Worm (Caenorhabditis elegans) whole organism, L4 larva: ENCODE data around the gene frpr-7.

Experiments
- D1046.2 ChIP-seq: fragments of 200-800 bp; sonication (Bioruptor generic); IDR thresholded peaks from 2 replicates; pipeline ENCODE4 v1.3.6; 2022; ENCODE audit warnings: missing genetic modification characterization, missing compliant biosample characterization
- T26A8.4 ChIP-seq: fragments of 200-800 bp; sonication (Bioruptor generic); IDR thresholded peaks from 2 replicates; pipeline ENCODE4 v1.3.6; 2022; ENCODE audit warnings: missing genetic modification characterization, missing compliant biosample characterization
- Y105C5A.15 ChIP-seq: fragments of 200-800 bp; sonication (Bioruptor generic); IDR thresholded peaks from 2 replicates; pipeline ENCODE4 v1.3.6; 2022; ENCODE audit warnings: missing genetic modification characterization, missing compliant biosample characterization
- Y48G9A.11 ChIP-seq: fragments of 200-800 bp; sonication (Bioruptor generic); IDR thresholded peaks from 2 replicates; pipeline ENCODE4 v1.3.6; 2022; ENCODE audit warnings: missing genetic modification reagents, missing genetic modification characterization, missing compliant biosample characterization
- Y75B8A.6 ChIP-seq: fragments of 200-800 bp; sonication (Bioruptor generic); IDR thresholded peaks from 2 replicates; pipeline ENCODE4 v1.3.6; 2022; ENCODE audit warnings: missing genetic modification reagents, missing genetic modification characterization, missing compliant biosample characterization
- ZK337.2 ChIP-seq: fragments of 200-800 bp; sonication (Bioruptor generic); IDR thresholded peaks from 2 replicates; pipeline ENCODE4 v1.3.6; 2022; ENCODE audit warnings: missing genetic modification reagents, missing genetic modification characterization, missing compliant biosample characterization
- aha-1 ChIP-seq: fragments of 150-350 bp; peaks from one replicate; lab custom pipeline; 2014; ENCODE audit warnings: missing biosample characterization, missing genetic modification characterization
- arid-1 ChIP-seq: fragments of 200-800 bp; sonication (Bioruptor generic); conservative IDR thresholded peaks from 2 replicates; pipeline ENCODE4 v1.3.6; 2022; ENCODE audit warnings: missing genetic modification reagents, missing genetic modification characterization, missing compliant biosample characterization
- ceh-32 ChIP-seq: sonication (generic microtip); optimal IDR thresholded peaks from 2 replicates; lab custom pipeline; 2016; ENCODE audit warnings: mild to moderate bottlenecking, missing genetic modification characterization, missing compliant biosample characterization; ENCODE audit not compliant: poor library complexity
- ceh-44 ChIP-seq: fragments of 200-800 bp; sonication (Bioruptor generic); IDR thresholded peaks from 2 replicates; pipeline ENCODE4 v1.3.6; 2022; ENCODE audit warnings: missing genetic modification reagents, missing genetic modification characterization, missing compliant biosample characterization
- cey-2 ChIP-seq: sonication (generic microtip); optimal IDR thresholded peaks from 3 replicates; lab custom pipeline; 2017; ENCODE audit warnings: missing genetic modification characterization, mild to moderate bottlenecking, missing compliant biosample characterization, antibody characterized with exemption, borderline replicate concordance; ENCODE audit not compliant: insufficient read depth
- ctbp-1 ChIP-seq: fragments of 200-800 bp; sonication (Bioruptor generic); IDR thresholded peaks from 2 replicates; pipeline ENCODE4 v1.3.6; 2022; ENCODE audit warnings: missing genetic modification reagents, missing genetic modification characterization, missing compliant biosample characterization
- fkh-10 ChIP-seq: fragments of 150-350 bp; optimal IDR thresholded peaks from 2 replicates; lab custom pipeline; 2014; ENCODE audit warnings: missing biosample characterization, missing genetic modification reagents, missing genetic modification characterization
- hlh-11 ChIP-seq: fragments of 200-800 bp; sonication (Bioruptor generic); optimal IDR thresholded peaks from 2 replicates; lab custom pipeline; 2018; ENCODE audit warnings: mild to moderate bottlenecking, missing genetic modification characterization, missing compliant biosample characterization
- hmg-1.1 ChIP-seq: fragments of 200-800 bp; sonication (Bioruptor generic); IDR thresholded peaks from 2 replicates; pipeline ENCODE4 v1.3.6; 2022; ENCODE audit warnings: missing genetic modification reagents, missing genetic modification characterization, missing compliant biosample characterization
- lin-1 ChIP-seq: fragments of 200-800 bp; sonication (Bioruptor generic); IDR thresholded peaks from 2 replicates; pipeline ENCODE4 v1.3.6; 2022; ENCODE audit warnings: missing genetic modification reagents, missing genetic modification characterization, missing compliant biosample characterization
- lin-13 ChIP-seq: fragments of 150-350 bp; optimal IDR thresholded peaks from 2 replicates; lab custom pipeline; 2014; ENCODE audit warnings: missing biosample characterization, missing genetic modification reagents, missing genetic modification characterization
- lin-29 ChIP-seq: fragments of 200-800 bp; sonication (Bioruptor generic); IDR thresholded peaks from 2 replicates; pipeline ENCODE4 v1.3.6; 2022; ENCODE audit warnings: missing genetic modification reagents, missing genetic modification characterization, missing compliant biosample characterization
- lin-38 ChIP-seq: fragments of 200-800 bp; sonication (Bioruptor generic); IDR thresholded peaks from 2 replicates; pipeline ENCODE4 v1.3.6; 2022; ENCODE audit warnings: missing genetic modification reagents, missing genetic modification characterization, missing compliant biosample characterization
- lin-39 ChIP-seq: fragments of 150-350 bp; optimal IDR thresholded peaks from 2 replicates; lab custom pipeline; 2014; ENCODE audit warnings: missing biosample characterization, missing genetic modification reagents, missing genetic modification characterization
- madf-5 ChIP-seq, 2 experiments: fragments of 200-800 bp; sonication (Bioruptor generic); IDR thresholded peaks; 2 replicates each; pipeline ENCODE4 v1.3.6; 2022; ENCODE audit warnings: missing compliant biosample characterization in 2 of 2, missing genetic modification characterization in 2 of 2
- mxl-3 ChIP-seq: fragments of 200-800 bp; sonication (Bioruptor generic); optimal IDR thresholded peaks from 2 replicates; lab custom pipeline; 2018; ENCODE audit warnings: mild to moderate bottlenecking, missing genetic modification characterization, missing compliant biosample characterization
- nhr-237 ChIP-seq: sonication (generic microtip); optimal IDR thresholded peaks from 2 replicates; lab custom pipeline; 2017; ENCODE audit warnings: missing biosample characterization, missing genetic modification characterization
- nhr-25 ChIP-seq: sonication (generic microtip); optimal IDR thresholded peaks from 2 replicates; lab custom pipeline; 2017; ENCODE audit warnings: missing genetic modification characterization, mild to moderate bottlenecking, missing compliant biosample characterization, antibody characterized with exemption, moderate library complexity, borderline replicate concordance; ENCODE audit not compliant: insufficient read depth
- nhr-48 ChIP-seq: sonication (generic microtip); optimal IDR thresholded peaks from 2 replicates; lab custom pipeline; 2016; ENCODE audit warnings: mild to moderate bottlenecking, missing genetic modification characterization, missing compliant biosample characterization
- nhr-76 ChIP-seq: fragments of 150-350 bp; optimal IDR thresholded peaks from 2 replicates; lab custom pipeline; 2014; ENCODE audit warnings: missing biosample characterization, missing genetic modification characterization
- php-3 ChIP-seq: fragments of 200-800 bp; sonication (Bioruptor generic); IDR thresholded peaks from 2 replicates; pipeline ENCODE4 v1.3.6; 2022; ENCODE audit warnings: missing genetic modification reagents, missing genetic modification characterization, missing compliant biosample characterization
- pqm-1 ChIP-seq: sonication (generic microtip); optimal IDR thresholded peaks from 2 replicates; lab custom pipeline; 2017; ENCODE audit warnings: missing biosample characterization, missing genetic modification characterization
- rbr-2 ChIP-seq: sonication (generic microtip); optimal IDR thresholded peaks from 2 replicates; lab custom pipeline; 2016; ENCODE audit warnings: missing genotype, missing genetic modification characterization, missing compliant biosample characterization
- set-16 ChIP-seq: fragments of 200-800 bp; sonication (Bioruptor generic); IDR thresholded peaks from 2 replicates; pipeline ENCODE4 v1.3.6; 2022; ENCODE audit warnings: missing genetic modification reagents, missing genetic modification characterization, missing compliant biosample characterization
- snpc-4 ChIP-seq: fragments of 150-350 bp; optimal IDR thresholded peaks from 2 replicates; lab custom pipeline; 2014; ENCODE audit warnings: missing biosample characterization, missing genetic modification characterization
- spr-1 ChIP-seq: sonication (generic microtip); optimal IDR thresholded peaks from 2 replicates; lab custom pipeline; 2016; ENCODE audit warnings: mild to moderate bottlenecking, missing genetic modification characterization, missing compliant biosample characterization
- spr-3 ChIP-seq: fragments of 200-800 bp; sonication (Bioruptor generic); optimal IDR thresholded peaks from 2 replicates; lab custom pipeline; 2018; ENCODE audit warnings: mild to moderate bottlenecking, missing genetic modification characterization, missing compliant biosample characterization
- tra-1 ChIP-seq: fragments of 200-800 bp; sonication (Bioruptor generic); IDR thresholded peaks from 2 replicates; pipeline ENCODE4 v1.3.6; 2022; ENCODE audit warnings: missing genetic modification reagents, missing genetic modification characterization, missing compliant biosample characterization
- unc-62 ChIP-seq, 3 experiments: fragments of 150-350 bp in 1 of 3; sonication (generic microtip); optimal IDR thresholded peaks in 2 of 3; peaks in 1 of 3; 1 replicate in 1 of 3; 2 replicates in 2 of 3; lab custom pipeline; 2014 to 2017; ENCODE audit warnings: missing biosample characterization in 3 of 3, missing genetic modification characterization in 3 of 3, missing genetic modification reagents in 3 of 3, missing genotype in 1 of 3
- zfp-3 ChIP-seq: fragments of 200-800 bp; sonication (Bioruptor generic); conservative IDR thresholded peaks from 2 replicates; pipeline ENCODE4 v1.3.6; 2022; ENCODE audit warnings: missing genetic modification reagents, missing genetic modification characterization, missing compliant biosample characterization
- zip-2 ChIP-seq: fragments of 150-350 bp; optimal IDR thresholded peaks from 2 replicates; lab custom pipeline; 2014; ENCODE audit warnings: missing biosample characterization, missing genetic modification characterization
- ztf-11 ChIP-seq: fragments of 150-350 bp; optimal IDR thresholded peaks from 2 replicates; lab custom pipeline; 2014; ENCODE audit warnings: missing biosample characterization, missing genetic modification characterization
- ztf-7 ChIP-seq: fragments of 150-350 bp; optimal IDR thresholded peaks from 2 replicates; lab custom pipeline; 2014; ENCODE audit warnings: missing biosample characterization, missing genetic modification characterization

frpr-7 gene

DNA sequence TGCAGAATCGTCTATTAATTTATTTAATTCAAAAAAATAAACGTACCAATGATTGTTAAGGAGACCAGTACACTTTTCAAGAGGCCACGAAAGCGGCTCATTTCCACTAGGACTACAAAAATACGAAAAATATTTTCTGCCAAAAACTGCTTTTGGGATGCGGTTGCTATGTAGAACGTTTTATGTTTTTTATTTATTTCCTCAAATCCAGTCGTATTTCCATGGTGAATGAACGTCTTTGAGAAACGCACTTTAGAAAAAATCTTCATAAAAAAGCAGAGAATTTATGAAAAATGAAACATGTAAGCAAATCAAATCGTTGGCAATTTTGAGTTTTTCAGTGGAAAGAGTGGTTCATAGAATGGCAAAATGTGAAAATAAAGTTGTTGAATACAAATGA lies 12.3 kb downstream of the frpr-7 start, which contains the start of gene F39B3.7:
F39B3.7 (minus strand) TSS at position 101 of the 400 bp plus-strand sequence.
- TF ChIP-seq spr-1 (tag; lab: Kevin White, UChicago) (no peak), Y48G9A.11 (GFP tag; lab: Robert Waterston, UW) (no peak), php-3 (GFP tag; lab: Robert Waterston, UW) (no peak), lin-1 (no peak), D1046.2 (GFP tag; lab: Robert Waterston, UW) (no peak), nhr-25 (no peak), hlh-11 (no peak), fkh-10 (no peak), lin-13 (GFP tag; lab: Kevin White, UChicago) (no peak), tra-1 (GFP tag; lab: Robert Waterston, UW) (no peak), ZK337.2 (GFP tag; lab: Robert Waterston, UW) (no peak), spr-3 (no peak), ztf-11 (tag; lab: Kevin White, UChicago) (no peak), ceh-44 (GFP tag; lab: Robert Waterston, UW) (no peak), T26A8.4 (no peak), cey-2 (tag; lab: Kevin White, UChicago) (no peak), lin-29 (GFP tag; lab: Robert Waterston, UW) (no peak), snpc-4 (tag; lab: Kevin White, UChicago) (no peak), lin-39 (tag; lab: Kevin White, UChicago) (no peak)

ce11 chrX:17563411-17563810 lies 16.3 kb downstream of the frpr-7 start, which contains the start of gene F31A3.5:
TSS of gene F31A3.5 (minus strand) at chrX:17563610.
- TF ChIP-seq arid-1 (GFP tag; lab: Robert Waterston, UW) (no peak), mxl-3 (GFP tag; lab: Kevin White, UChicago) (no peak)

ce11 chrX:17562195-17562594 lies 17.5 kb downstream of the frpr-7 start:
- peak; percentile 16 for TF ChIP-seq aha-1 (tag; lab: Kevin White, UChicago)
- TF ChIP-seq hmg-1.1 (GFP tag; lab: Robert Waterston, UW), result peak; percentile 32; the same call in 1 of the 2 replicates
- TF ChIP-seq ctbp-1, result no peak
- TF ChIP-seq pqm-1 (tag; lab: Kevin White, UChicago), result no peak

ce11 chrX:17553772-17554171 lies 25.9 kb downstream of the frpr-7 start:
- no peak for TF ChIP-seq nhr-76 (tag; lab: Kevin White, UChicago)
- no peak for TF ChIP-seq lin-38
- TF ChIP-seq madf-5 (GFP tag; IDR thresholded peaks at IDR 0.05; lab: Robert Waterston, UW), result no peak
- TF ChIP-seq zip-2, result no peak
- peak; percentile 11; the same call in 1 of the 2 replicates for TF ChIP-seq set-16 (GFP tag; lab: Robert Waterston, UW)
- no peak for TF ChIP-seq rbr-2 (tag; lab: Kevin White, UChicago)
- TF ChIP-seq zfp-3 (GFP tag; lab: Robert Waterston, UW), result no peak
- peak; percentile 88 for TF ChIP-seq aha-1 (tag; lab: Kevin White, UChicago)
- no peak for TF ChIP-seq ceh-32 (tag; lab: Kevin White, UChicago)
- TF ChIP-seq ztf-7 (tag; lab: Kevin White, UChicago), result no peak
- no peak for TF ChIP-seq Y105C5A.15 (GFP tag; lab: Robert Waterston, UW)
- peak in 1 of 2 experiments; percentile 39 for TF ChIP-seq unc-62 (GFP tag; optimal IDR thresholded peaks at IDR 0.05 in 1 of 2; lab: Kevin White, UChicago)
- TF ChIP-seq unc-62 (tag; optimal IDR thresholded peaks at IDR 0.05; lab: Kevin White, UChicago), result no peak
- TF ChIP-seq T26A8.4, result no peak
- TF ChIP-seq hmg-1.1 (GFP tag; lab: Robert Waterston, UW), result no peak
- no peak for TF ChIP-seq lin-13 (GFP tag; lab: Kevin White, UChicago)
- TF ChIP-seq lin-1, result no peak
- TF ChIP-seq nhr-48 (tag; lab: Kevin White, UChicago), result no peak
- no peak for TF ChIP-seq Y75B8A.6 (GFP tag; lab: Robert Waterston, UW)
- no peak for TF ChIP-seq nhr-237 (tag; lab: Kevin White, UChicago)
